Fruit fly (Drosophila melanogaster): ENCODE results near the gene Ude.

- no peak for TF ChIP-seq amos (GFP tag; IDR thresholded peaks at IDR 0.05; ENCODE audit: partially characterized antibody)
- no peak for TF ChIP-seq CG5953 (GFP tag; IDR thresholded peaks at IDR 0.05)
- TF ChIP-seq fd102C (GFP tag; optimal IDR thresholded peaks at IDR 0.05) = no peak
- TF ChIP-seq CG32772 (GFP tag; IDR thresholded peaks at IDR 0.05) = no peak
- no peak for TF ChIP-seq ken (GFP tag; IDR thresholded peaks at IDR 0.05)
- no peak for TF ChIP-seq cad (GFP tag; optimal IDR thresholded peaks at IDR 0.05)
- no peak for TF ChIP-seq CG13775 (GFP tag; optimal IDR thresholded peaks at IDR 0.05)
- TF ChIP-seq luna (GFP tag; optimal IDR thresholded peaks at IDR 0.05) = no peak
- no peak for TF ChIP-seq CG16779 (GFP tag; IDR thresholded peaks at IDR 0.05)
- no peak for TF ChIP-seq Atf6 (GFP tag; IDR thresholded peaks at IDR 0.05)
- no peak for TF ChIP-seq h (optimal IDR thresholded peaks at IDR 0.05)
- TF ChIP-seq CG3847 (GFP tag; IDR thresholded peaks at IDR 0.05) = no peak
- no peak for TF ChIP-seq GATAe (GFP tag; conservative IDR thresholded peaks at IDR 0.05)
- TF ChIP-seq btn (GFP tag; optimal IDR thresholded peaks at IDR 0.05) = no peak
These were observed 34.5 kb downstream of the Ude start, which contains the start of gene AstA for dm6 chr3R:24764971-24765370.

Data from whole organism, embryonic.